Fruit fly (Drosophila melanogaster) whole organism, embryonic: ENCODE results near the gene CG6231.

Experiments used
- B-H2 ChIP-seq: fragments of 200-800 bp; sonication (Bioruptor generic); optimal IDR thresholded peaks from 2 replicates; lab custom pipeline; 2018; ENCODE audit warnings: missing biosample characterization, mild to moderate bottlenecking, missing genetic modification characterization
- BEAF-32 ChIP-seq: fragments of 200-800 bp; sonication (Bioruptor generic); optimal IDR thresholded peaks from 3 replicates; lab custom pipeline; 2017; ENCODE audit warnings: missing biosample characterization, missing genetic modification characterization, mild to moderate bottlenecking, moderate library complexity, missing genetic modification reagents
- CG10267 ChIP-seq: fragments of 200-800 bp; sonication (Bioruptor generic); optimal IDR thresholded peaks from 2 replicates; lab custom pipeline; 2018; ENCODE audit warnings: missing biosample characterization, mild to moderate bottlenecking, missing genetic modification characterization, moderate library complexity
- CG10959 ChIP-seq: fragments of 200-800 bp; sonication (Bioruptor generic); IDR thresholded peaks from 2 replicates; pipeline ENCODE4 v1.3.6; 2022; ENCODE audit warnings: missing biosample characterization, missing genetic modification characterization
- CG12155 ChIP-seq: fragments of 200-800 bp; sonication (Bioruptor generic); optimal IDR thresholded peaks from 3 replicates; lab custom pipeline; 2016; ENCODE audit warnings: missing biosample characterization, missing genetic modification characterization
- CG12219 ChIP-seq: fragments of 200-800 bp; sonication (Bioruptor generic); optimal IDR thresholded peaks from 3 replicates; lab custom pipeline; 2018; ENCODE audit warnings: missing biosample characterization, mild to moderate bottlenecking, missing genetic modification characterization
- CG13123 ChIP-seq: fragments of 200-800 bp; sonication (Bioruptor generic); optimal IDR thresholded peaks from 2 replicates; lab custom pipeline; 2016; ENCODE audit warnings: missing biosample characterization, missing genetic modification characterization
- CG14965 ChIP-seq: fragments of 200-800 bp; sonication (Bioruptor generic); optimal IDR thresholded peaks from 2 replicates; lab custom pipeline; 2016; ENCODE audit warnings: missing biosample characterization, missing genetic modification characterization, borderline replicate concordance
- CG15514 ChIP-seq: fragments of 200-800 bp; sonication (Bioruptor generic); optimal IDR thresholded peaks from 3 replicates; lab custom pipeline; 2017; ENCODE audit warnings: missing biosample characterization, missing genetic modification characterization, mild to moderate bottlenecking, moderate library complexity, missing genetic modification reagents
- CG17361 ChIP-seq: fragments of 200-800 bp; sonication (Bioruptor generic); IDR thresholded peaks from 3 replicates; pipeline ENCODE4 v1.3.6; 2022; ENCODE audit warnings: missing biosample characterization, missing genetic modification characterization
- CG17829 ChIP-seq: fragments of 200-800 bp; optimal IDR thresholded peaks from 2 replicates; lab custom pipeline; 2019; ENCODE audit warnings: missing biosample characterization, mild to moderate bottlenecking, missing genetic modification characterization, moderate library complexity
- CG18764 ChIP-seq: fragments of 200-800 bp; sonication (Bioruptor generic); optimal IDR thresholded peaks from 3 replicates; lab custom pipeline; 2016; ENCODE audit warnings: missing biosample characterization, missing genetic modification characterization
- CG2129 ChIP-seq: fragments of 200-800 bp; sonication (Bioruptor generic); IDR thresholded peaks from 2 replicates; pipeline ENCODE4 v1.3.6; 2022; ENCODE audit warnings: missing biosample characterization, missing genetic modification characterization; ENCODE audit not compliant: partially characterized antibody
- CG2712 ChIP-seq: fragments of 200-800 bp; optimal IDR thresholded peaks from 3 replicates; lab custom pipeline; 2019; ENCODE audit warnings: missing biosample characterization, mild to moderate bottlenecking, missing genetic modification characterization, moderate library complexity
- CG2889 ChIP-seq: fragments of 200-800 bp; sonication (Bioruptor generic); IDR thresholded peaks from 3 replicates; pipeline ENCODE4 v1.3.6; 2022; ENCODE audit warnings: missing biosample characterization, missing genetic modification characterization
- CG34422 ChIP-seq: fragments of 200-800 bp; sonication (Bioruptor generic); IDR thresholded peaks from 3 replicates; pipeline ENCODE4 v1.3.6; 2022; ENCODE audit warnings: missing biosample characterization, missing genetic modification characterization
- CG42726 ChIP-seq: fragments of 200-800 bp; sonication (Bioruptor generic); IDR thresholded peaks from 2 replicates; pipeline ENCODE4 v1.3.6; 2022; ENCODE audit warnings: missing biosample characterization, missing genetic modification characterization; ENCODE audit not compliant: partially characterized antibody
- CG4282 ChIP-seq: fragments of 200-800 bp; sonication (Bioruptor generic); optimal IDR thresholded peaks from 2 replicates; lab custom pipeline; 2016; ENCODE audit warnings: missing biosample characterization, missing genetic modification characterization
- CG4617 ChIP-seq: fragments of 200-800 bp; sonication (Bioruptor generic); optimal IDR thresholded peaks from 3 replicates; lab custom pipeline; 2016; ENCODE audit warnings: missing biosample characterization, missing genetic modification characterization, borderline replicate concordance
- CG6254 ChIP-seq: fragments of 200-800 bp; sonication (Bioruptor generic); optimal IDR thresholded peaks from 3 replicates; lab custom pipeline; 2017; ENCODE audit warnings: mild to moderate bottlenecking, missing biosample characterization, missing genetic modification reagents, missing genetic modification characterization
- CG8388 ChIP-seq: fragments of 200-800 bp; sonication (Bioruptor generic); optimal IDR thresholded peaks from 2 replicates; lab custom pipeline; 2019; ENCODE audit warnings: missing biosample characterization, mild to moderate bottlenecking, missing genetic modification characterization, moderate library complexity
- CG8765 ChIP-seq: fragments of 200-800 bp; sonication (Bioruptor generic); IDR thresholded peaks from 2 replicates; pipeline ENCODE4 v1.3.6; 2022; ENCODE audit warnings: missing biosample characterization, missing genetic modification characterization
- D19B ChIP-seq: fragments of 200-800 bp; sonication (Bioruptor generic); optimal IDR thresholded peaks from 2 replicates; lab custom pipeline; 2017; ENCODE audit warnings: missing biosample characterization, mild to moderate bottlenecking, missing genetic modification characterization
- Dip3 ChIP-seq: fragments of 200-800 bp; sonication (Bioruptor generic); optimal IDR thresholded peaks from 3 replicates; lab custom pipeline; 2016; ENCODE audit warnings: missing biosample characterization, missing genetic modification characterization
- Doc3 ChIP-seq: fragments of 200-800 bp; sonication (Bioruptor generic); IDR thresholded peaks from 3 replicates; pipeline ENCODE4 v1.3.6; 2022; ENCODE audit warnings: missing biosample characterization, missing genetic modification characterization; ENCODE audit not compliant: partially characterized antibody
- E2f2 ChIP-seq: fragments of 200-800 bp; sonication (Bioruptor generic); IDR thresholded peaks from 2 replicates; pipeline ENCODE4 v1.3.6; 2022; ENCODE audit warnings: missing biosample characterization, missing genetic modification characterization
- H2.0 ChIP-seq: fragments of 200-800 bp; sonication (Bioruptor generic); IDR thresholded peaks from 2 replicates; pipeline ENCODE4 v1.3.6; 2022; ENCODE audit warnings: missing biosample characterization, missing genetic modification characterization
- Hr78 ChIP-seq, 2 experiments: fragments of 200-800 bp in 1 of 2; fragments of >200 bp in 1 of 2; sonication (Bioruptor generic) in 1 of 2; optimal IDR thresholded peaks; 2 replicates each; lab custom pipeline; 2017 to 2019; ENCODE audit warnings: missing biosample characterization in 2 of 2, missing genetic modification characterization in 2 of 2, mild to moderate bottlenecking in 1 of 2, moderate library complexity in 1 of 2
- Lhr ChIP-seq: fragments of 200-800 bp; sonication (Bioruptor generic); optimal IDR thresholded peaks from 3 replicates; lab custom pipeline; 2017; ENCODE audit warnings: mild to moderate bottlenecking, missing biosample characterization, missing genetic modification reagents, missing genetic modification characterization
- MTF-1 ChIP-seq: fragments of 200-800 bp; sonication (Bioruptor generic); optimal IDR thresholded peaks from 2 replicates; lab custom pipeline; 2018; ENCODE audit warnings: missing biosample characterization, mild to moderate bottlenecking, missing genetic modification characterization, borderline replicate concordance
- Neu2 ChIP-seq: fragments of 200-800 bp; sonication (Bioruptor generic); optimal IDR thresholded peaks from 3 replicates; lab custom pipeline; 2016; ENCODE audit warnings: missing biosample characterization, missing genetic modification characterization, borderline replicate concordance
- Ravus ChIP-seq: fragments of 200-800 bp; sonication (Bioruptor generic); IDR thresholded peaks from 2 replicates; pipeline ENCODE4 v1.3.6; 2022; ENCODE audit warnings: missing biosample characterization, missing genetic modification characterization
- Six4 ChIP-seq: fragments of 200-800 bp; sonication (Bioruptor generic); optimal IDR thresholded peaks from 2 replicates; lab custom pipeline; 2016; ENCODE audit warnings: missing biosample characterization, missing genetic modification characterization
- Xrp1 ChIP-seq: fragments of 200-800 bp; sonication (Bioruptor generic); IDR thresholded peaks from 2 replicates; pipeline ENCODE4 v1.3.6; 2022; ENCODE audit warnings: missing biosample characterization, missing genetic modification characterization
- cato ChIP-seq: fragments of 200-800 bp; sonication (Bioruptor generic); optimal IDR thresholded peaks from 2 replicates; lab custom pipeline; 2016; ENCODE audit warnings: missing biosample characterization, missing genetic modification characterization, borderline replicate concordance
- ci ChIP-seq: fragments of 200-800 bp; sonication (Bioruptor generic); IDR thresholded peaks from 3 replicates; pipeline ENCODE4 v1.3.6; 2022; ENCODE audit warnings: missing biosample characterization, missing genetic modification characterization
- emc ChIP-seq: fragments of 200-800 bp; sonication (Bioruptor generic); optimal IDR thresholded peaks from 2 replicates; lab custom pipeline; 2016; ENCODE audit warnings: missing biosample characterization, missing genetic modification characterization
- ewg ChIP-seq: fragments of 200-800 bp; sonication (Bioruptor generic); optimal IDR thresholded peaks from 3 replicates; lab custom pipeline; 2017; ENCODE audit warnings: mild to moderate bottlenecking, missing biosample characterization, missing genetic modification reagents, missing genetic modification characterization
- fu2 ChIP-seq: fragments of 200-800 bp; sonication (Bioruptor generic); optimal IDR thresholded peaks from 2 replicates; lab custom pipeline; 2016; ENCODE audit warnings: missing biosample characterization, missing genetic modification characterization
- mld ChIP-seq: fragments of 200-800 bp; sonication (Bioruptor generic); IDR thresholded peaks from 3 replicates; pipeline ENCODE4 v1.3.6; 2022; ENCODE audit warnings: missing biosample characterization, missing genetic modification characterization; ENCODE audit not compliant: partially characterized antibody
- nau ChIP-seq: fragments of 200-800 bp; sonication (Bioruptor generic); optimal IDR thresholded peaks from 3 replicates; lab custom pipeline; 2017; ENCODE audit warnings: missing biosample characterization, mild to moderate bottlenecking, missing genetic modification characterization, missing genetic modification reagents
- org-1 ChIP-seq: fragments of 200-800 bp; sonication (Bioruptor generic); optimal IDR thresholded peaks from 2 replicates; lab custom pipeline; 2017; ENCODE audit warnings: missing biosample characterization, missing genetic modification characterization
- otp ChIP-seq: fragments of 200-800 bp; sonication (Bioruptor generic); IDR thresholded peaks from 3 replicates; pipeline ENCODE4, ENCODE4 v1.3.6; 2022; ENCODE audit warnings: missing biosample characterization, missing genetic modification characterization
- pfk ChIP-seq: fragments of 200-800 bp; sonication (Bioruptor generic); optimal IDR thresholded peaks from 2 replicates; lab custom pipeline; 2018; ENCODE audit warnings: missing biosample characterization, mild to moderate bottlenecking, missing genetic modification characterization, moderate library complexity
- pnt ChIP-seq: fragments of 200-800 bp; sonication (Bioruptor generic); optimal IDR thresholded peaks from 3 replicates; lab custom pipeline; 2016; ENCODE audit warnings: missing biosample characterization, missing genetic modification characterization
- ro ChIP-seq: fragments of 200-800 bp; sonication (Bioruptor generic); IDR thresholded peaks from 2 replicates; pipeline ENCODE4 v1.3.6; 2022; ENCODE audit warnings: missing biosample characterization, missing genetic modification characterization
- slou ChIP-seq: fragments of 200-800 bp; sonication (Bioruptor generic); optimal IDR thresholded peaks from 3 replicates; lab custom pipeline; 2016; ENCODE audit warnings: missing biosample characterization, missing genetic modification characterization
- sqz ChIP-seq: fragments of 200-800 bp; sonication (Bioruptor generic); optimal IDR thresholded peaks from 3 replicates; lab custom pipeline; 2018; ENCODE audit warnings: missing biosample characterization, mild to moderate bottlenecking, missing genetic modification characterization
- tgo ChIP-seq: fragments of 200-800 bp; sonication (Bioruptor generic); IDR thresholded peaks from 3 replicates; pipeline ENCODE4 v1.3.6; 2022; ENCODE audit warnings: missing biosample characterization, missing genetic modification characterization
- tio ChIP-seq: fragments of 200-800 bp; sonication (Bioruptor generic); optimal IDR thresholded peaks from 2 replicates; lab custom pipeline; 2017; ENCODE audit warnings: missing biosample characterization, missing genetic modification characterization, inconsistent platforms
- wdn ChIP-seq: fragments of 200-800 bp; sonication (Bioruptor generic); IDR thresholded peaks from 2 replicates; pipeline ENCODE4 v1.3.6; 2022; ENCODE audit warnings: missing biosample characterization, missing genetic modification characterization

Gene CG6231

DNA sequence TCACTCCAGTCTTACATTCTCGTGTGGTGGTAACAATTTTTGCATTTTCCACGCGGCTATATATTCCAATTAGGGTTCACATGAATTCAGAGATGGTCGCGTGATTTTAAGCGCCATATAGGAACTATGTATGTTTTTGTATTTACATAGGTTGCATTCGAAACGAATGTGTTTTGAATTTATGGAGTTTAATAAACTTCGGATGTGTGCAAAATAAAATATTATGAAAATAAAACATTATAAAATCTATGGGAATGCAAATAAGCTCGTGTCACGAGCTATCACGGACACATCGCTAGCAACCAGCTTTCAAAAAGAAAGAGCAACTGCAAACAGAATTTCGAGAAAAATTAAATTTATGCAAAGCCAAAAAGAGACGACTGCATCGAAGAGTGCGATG, 49.2 kb downstream of the CG6231 start (continued):
- TF ChIP-seq CG8765 (GFP tag; lab: Robert Waterston, UW), result no peak
- no peak for TF ChIP-seq Neu2 (GFP tag; lab: Kevin White, UChicago)
- TF ChIP-seq CG4282, result no peak
- TF ChIP-seq H2.0 (GFP tag; lab: Robert Waterston, UW), result no peak
- TF ChIP-seq CG6254 (GFP tag; lab: Kevin White, UChicago), result no peak
- TF ChIP-seq ro, result no peak
- no peak for TF ChIP-seq CG10267
- peak; percentile 40 for TF ChIP-seq CG2712
- TF ChIP-seq CG4617 (GFP tag; lab: Kevin White, UChicago), result no peak
- no peak for TF ChIP-seq CG8388
- TF ChIP-seq pfk (GFP tag; lab: Kevin White, UChicago), result no peak
- peak; percentile 36 for TF ChIP-seq BEAF-32
- no peak for TF ChIP-seq CG42726 (GFP tag; lab: Robert Waterston, UW)
- peak; percentile 26; the same call in 1 of the 3 replicates for TF ChIP-seq CG17361
- no peak for TF ChIP-seq CG10959 (GFP tag; lab: Robert Waterston, UW)
- TF ChIP-seq Dip3 (GFP tag; lab: Kevin White, UChicago), result no peak
- 0 out of 3 replicates have a peak, but pooled peaks have one; percentile 46 for TF ChIP-seq otp (GFP tag; lab: Robert Waterston, UW)
- no peak for TF ChIP-seq cato
- no peak for TF ChIP-seq CG13123
- no peak for TF ChIP-seq ewg (GFP tag; lab: Kevin White, UChicago)
- no peak for TF ChIP-seq tgo (GFP tag; lab: Robert Waterston, UW)
- TF ChIP-seq CG2889 (GFP tag; lab: Robert Waterston, UW), result no peak
- peak; percentile 34; the same call in 1 of the 2 replicates for TF ChIP-seq Xrp1 (GFP tag; lab: Robert Waterston, UW)
- TF ChIP-seq MTF-1, result no peak
- TF ChIP-seq tio (GFP tag; lab: Kevin White, UChicago), result no peak
- no peak for TF ChIP-seq sqz (GFP tag; lab: Kevin White, UChicago)
- no peak for TF ChIP-seq Hr78 (GFP tag; optimal IDR thresholded peaks at IDR 0.05; lab: Kevin White, UChicago)
- TF ChIP-seq CG18764 (GFP tag; lab: Kevin White, UChicago), result no peak
- TF ChIP-seq Ravus (GFP tag; lab: Robert Waterston, UW), result no peak
- no peak for TF ChIP-seq Lhr (GFP tag; lab: Kevin White, UChicago)
- TF ChIP-seq B-H2 (GFP tag; lab: Kevin White, UChicago), result no peak
- no peak for TF ChIP-seq CG12155 (GFP tag; lab: Kevin White, UChicago)
- TF ChIP-seq emc (GFP tag; lab: Kevin White, UChicago), result no peak
- TF ChIP-seq CG2129 (GFP tag; lab: Robert Waterston, UW), result 0 out of 2 replicates have a peak, but pooled peaks have one; percentile 30
- TF ChIP-seq E2f2 (GFP tag; lab: Robert Waterston, UW), result no peak
- no peak for TF ChIP-seq Six4 (GFP tag; lab: Kevin White, UChicago)
- TF ChIP-seq CG17829, result peak; percentile 11
- TF ChIP-seq slou (GFP tag; lab: Kevin White, UChicago), result no peak
- no peak for TF ChIP-seq CG14965 (GFP tag; lab: Kevin White, UChicago)
- TF ChIP-seq Doc3, result peak; percentile 61
- TF ChIP-seq ci (GFP tag; lab: Robert Waterston, UW), result no peak
- TF ChIP-seq mld (GFP tag; lab: Robert Waterston, UW), result no peak
- TF ChIP-seq CG34422 (GFP tag; lab: Robert Waterston, UW), result no peak
- TF ChIP-seq CG12219, result no peak
- TF ChIP-seq pnt (GFP tag; lab: Kevin White, UChicago), result no peak
- no peak for TF ChIP-seq fu2 (GFP tag; lab: Kevin White, UChicago)
- TF ChIP-seq wdn (GFP tag; lab: Robert Waterston, UW), result no peak
- no peak for TF ChIP-seq D19B (GFP tag; lab: Kevin White, UChicago)
- TF ChIP-seq org-1 (GFP tag; lab: Kevin White, UChicago), result no peak
- no peak for TF ChIP-seq nau (GFP tag; lab: Kevin White, UChicago)
- no peak for TF ChIP-seq CG15514 (GFP tag; lab: Kevin White, UChicago)
